Worm (Caenorhabditis elegans) whole organism, early embryonic: ENCODE data around the gene Y22D7AL.11.

Experiments
- B0310.2 ChIP-seq: sonication (generic microtip); optimal IDR thresholded peaks from 2 replicates; lab custom pipeline; 2016; ENCODE audit warnings: mild to moderate bottlenecking, missing genetic modification characterization, missing compliant biosample characterization
- aly-1 ChIP-seq: sonication (generic microtip); optimal IDR thresholded peaks from 2 replicates; lab custom pipeline; 2016; ENCODE audit warnings: missing genetic modification characterization, missing compliant biosample characterization
- ama-1 ChIP-seq: fragments of 150-350 bp; optimal IDR thresholded peaks from 2 replicates; lab custom pipeline; 2014
- ceh-13 ChIP-seq: fragments of 200-800 bp; sonication (Bioruptor generic); optimal IDR thresholded peaks from 2 replicates; lab custom pipeline; 2018; ENCODE audit warnings: mild to moderate bottlenecking, missing genetic modification characterization, missing compliant biosample characterization
- ets-7 ChIP-seq: sonication (generic microtip); optimal IDR thresholded peaks from 2 replicates; lab custom pipeline; 2016; ENCODE audit warnings: missing genotype, missing genetic modification characterization, missing compliant biosample characterization
- flt-1 ChIP-seq: fragments of 200-800 bp; sonication (Bioruptor generic); IDR thresholded peaks from 2 replicates; pipeline ENCODE4 v1.3.6; 2022; ENCODE audit warnings: missing genetic modification characterization, missing compliant biosample characterization
- hmg-4 ChIP-seq: fragments of 200-800 bp; sonication (Bioruptor generic); optimal IDR thresholded peaks from 2 replicates; lab custom pipeline; 2018; ENCODE audit warnings: mild to moderate bottlenecking, missing genetic modification characterization, missing compliant biosample characterization
- hnd-1 ChIP-seq: sonication (generic microtip); optimal IDR thresholded peaks from 2 replicates; lab custom pipeline; 2016; ENCODE audit warnings: missing genetic modification characterization, missing compliant biosample characterization
- pes-1 ChIP-seq: fragments of 200-800 bp; sonication (Bioruptor generic); IDR thresholded peaks from 2 replicates; pipeline ENCODE4 v1.3.6; 2022; ENCODE audit warnings: missing genetic modification reagents, missing genetic modification characterization, missing compliant biosample characterization
- sea-1 ChIP-seq: fragments of 200-800 bp; sonication (Bioruptor generic); conservative IDR thresholded peaks from 2 replicates; pipeline ENCODE4 v1.3.6; 2022; ENCODE audit warnings: missing genetic modification characterization, missing compliant biosample characterization
- tbx-11 ChIP-seq: fragments of 200-800 bp; sonication (Bioruptor generic); IDR thresholded peaks from 2 replicates; pipeline ENCODE4 v1.3.6; 2022; ENCODE audit warnings: missing genetic modification characterization, missing compliant biosample characterization
- tbx-37 ChIP-seq: fragments of 200-800 bp; sonication (Bioruptor generic); conservative IDR thresholded peaks from 2 replicates; pipeline ENCODE4 v1.3.6; 2022; ENCODE audit warnings: missing genetic modification reagents, missing genetic modification characterization, missing compliant biosample characterization
- tra-4 ChIP-seq: sonication (generic microtip); optimal IDR thresholded peaks from 2 replicates; lab custom pipeline; 2017; ENCODE audit warnings: missing genetic modification characterization, missing compliant biosample characterization

ce11 chrIII:1680393-1680792, 46.2 kb upstream of the Y22D7AL.11 start:
- TF ChIP-seq flt-1 (GFP tag; lab: Robert Waterston, UW) (no peak), hnd-1 (no peak), aly-1 (tag; lab: Kevin White, UChicago) (no peak), ama-1 (no peak), hmg-4 (GFP tag; lab: Kevin White, UChicago) (no peak), B0310.2 (tag; lab: Kevin White, UChicago) (no peak), ets-7 (tag; lab: Kevin White, UChicago) (no peak), ceh-13 (GFP tag; lab: Kevin White, UChicago) (no peak), sea-1 (GFP tag; lab: Robert Waterston, UW) (no peak), tbx-11 (GFP tag; lab: Robert Waterston, UW) (no peak), tbx-37 (GFP tag; lab: Robert Waterston, UW) (no peak), tra-4 (tag; lab: Kevin White, UChicago) (no peak), pes-1 (GFP tag; lab: Robert Waterston, UW) (no peak)
